Worm (Caenorhabditis elegans) whole organism, L1 larva: ENCODE data around the gene C50C3.12.

Source experiments
- ceh-82 ChIP-seq, 3 experiments: fragments of 150-350 bp in 1 of 3; sonication (generic microtip) in 2 of 3; optimal IDR thresholded peaks; 2 replicates each; lab custom pipeline; 2014 to 2017; ENCODE audit warnings: missing biosample characterization in 3 of 3, missing genetic modification characterization in 3 of 3
- dpl-1 ChIP-seq, 3 experiments: fragments of 150-350 bp in 2 of 3; sonication (generic microtip) in 1 of 3; optimal IDR thresholded peaks; 2 replicates each; lab custom pipeline; 2014 to 2017; ENCODE audit warnings: missing biosample characterization in 3 of 3, missing genetic modification characterization in 3 of 3, missing genetic modification reagents in 3 of 3
- fkh-10 ChIP-seq: sonication (generic microtip); optimal IDR thresholded peaks from 2 replicates; lab custom pipeline; 2017; ENCODE audit warnings: missing biosample characterization, missing genetic modification reagents, missing genetic modification characterization
- jun-1 ChIP-seq: fragments of 150-350 bp; optimal IDR thresholded peaks from 2 replicates; lab custom pipeline; 2014; ENCODE audit warnings: missing biosample characterization, missing genetic modification reagents, missing genetic modification characterization
- nhr-11 ChIP-seq: fragments of 150-350 bp; optimal IDR thresholded peaks from 2 replicates; lab custom pipeline; 2014; ENCODE audit warnings: missing biosample characterization, missing genetic modification characterization
- nhr-77 ChIP-seq: fragments of 150-350 bp; optimal IDR thresholded peaks from 2 replicates; lab custom pipeline; 2014; ENCODE audit warnings: missing biosample characterization, missing genetic modification characterization
- sox-4 ChIP-seq: sonication (generic microtip); optimal IDR thresholded peaks from 2 replicates; lab custom pipeline; 2016; ENCODE audit warnings: missing genetic modification characterization, missing compliant biosample characterization
- unc-130 ChIP-seq: fragments of 150-350 bp; optimal IDR thresholded peaks from 2 replicates; lab custom pipeline; 2017; ENCODE audit warnings: missing biosample characterization, missing genetic modification characterization, inconsistent platforms
- xbp-1 ChIP-seq: sonication (generic microtip); optimal IDR thresholded peaks from 2 replicates; lab custom pipeline; 2016; ENCODE audit warnings: missing genetic modification characterization, missing compliant biosample characterization

ce11 chrIII:8175263-8175662 is 1.1 kb upstream of the C50C3.12 start:
- TF ChIP-seq nhr-77 (tag; lab: Kevin White, UChicago) (no peak), sox-4 (tag; lab: Kevin White, UChicago) (no peak), fkh-10 (GFP tag; lab: Kevin White, UChicago) (no peak), ceh-82 (tag; optimal IDR thresholded peaks at IDR 0.05; lab: Kevin White, UChicago) (no peak), dpl-1 (GFP tag; optimal IDR thresholded peaks at IDR 0.05; lab: Kevin White, UChicago) (no peak), jun-1 (tag; lab: Kevin White, UChicago) (no peak), unc-130 (tag; lab: Kevin White, UChicago) (no peak), nhr-11 (tag; lab: Kevin White, UChicago) (no peak), xbp-1 (tag; lab: Kevin White, UChicago) (no peak)
